Fruit fly (Drosophila melanogaster) whole organism, embryonic: Measurements from ENCODE around the gene mEFTs.

Experiments
- Abd-B ChIP-seq: fragments of 200-800 bp; sonication (Bioruptor generic); optimal IDR thresholded peaks from 2 replicates; lab custom pipeline; 2018; ENCODE audit warnings: missing biosample characterization, mild to moderate bottlenecking, missing genetic modification characterization, moderate library complexity
- Aef1 ChIP-seq: fragments of 200-800 bp; sonication (Bioruptor generic); IDR thresholded peaks from 3 replicates; pipeline ENCODE4 v1.3.6; 2022; ENCODE audit warnings: missing biosample characterization, missing genetic modification characterization
- Antp ChIP-seq: fragments of 200-800 bp; sonication (Bioruptor generic); optimal IDR thresholded peaks from 3 replicates; lab custom pipeline; 2016; ENCODE audit warnings: missing biosample characterization, missing genetic modification characterization
- CG10321 ChIP-seq: fragments of 200-800 bp; sonication (Bioruptor generic); IDR thresholded peaks from 2 replicates; pipeline ENCODE4 v1.3.6; 2022; ENCODE audit warnings: missing biosample characterization, missing genetic modification characterization
- CG11398 ChIP-seq: fragments of 200-800 bp; sonication (Bioruptor generic); optimal IDR thresholded peaks from 2 replicates; lab custom pipeline; 2016; ENCODE audit warnings: missing biosample characterization, missing genetic modification characterization
- CG12071 ChIP-seq: fragments of 200-800 bp; sonication (Bioruptor generic); optimal IDR thresholded peaks from 3 replicates; lab custom pipeline; 2018; ENCODE audit warnings: missing biosample characterization, mild to moderate bottlenecking, missing genetic modification characterization
- CG12104 ChIP-seq: fragments of 200-800 bp; sonication (Bioruptor generic); optimal IDR thresholded peaks from 3 replicates; lab custom pipeline; 2016; ENCODE audit warnings: missing biosample characterization, missing genetic modification characterization
- CG1233 ChIP-seq: fragments of 200-800 bp; sonication (Bioruptor generic); optimal IDR thresholded peaks from 4 replicates; lab custom pipeline; 2018; ENCODE audit warnings: missing biosample characterization, mild to moderate bottlenecking, missing genetic modification characterization
- CG13775 ChIP-seq: fragments of 200-800 bp; sonication (Bioruptor generic); optimal IDR thresholded peaks from 3 replicates; lab custom pipeline; 2017; ENCODE audit warnings: missing biosample characterization, mild to moderate bottlenecking, missing genetic modification characterization
- CG16779 ChIP-seq: fragments of 200-800 bp; sonication (Bioruptor generic); IDR thresholded peaks from 2 replicates; pipeline ENCODE4 v1.3.6; 2022; ENCODE audit warnings: missing biosample characterization, missing genetic modification characterization
- CG17186 ChIP-seq: fragments of 200-800 bp; sonication (Bioruptor generic); optimal IDR thresholded peaks from 3 replicates; lab custom pipeline; 2017; ENCODE audit warnings: missing biosample characterization, missing genetic modification reagents, missing genetic modification characterization
- CG2712 ChIP-seq: fragments of 200-800 bp; optimal IDR thresholded peaks from 3 replicates; lab custom pipeline; 2019; ENCODE audit warnings: missing biosample characterization, mild to moderate bottlenecking, missing genetic modification characterization, moderate library complexity
- CG32767 ChIP-seq: fragments of 200-800 bp; sonication (Bioruptor generic); IDR thresholded peaks from 2 replicates; pipeline ENCODE4 v1.3.6; 2022; ENCODE audit warnings: missing biosample characterization, missing genetic modification characterization
- CG34422 ChIP-seq: fragments of 200-800 bp; sonication (Bioruptor generic); IDR thresholded peaks from 3 replicates; pipeline ENCODE4 v1.3.6; 2022; ENCODE audit warnings: missing biosample characterization, missing genetic modification characterization
- CG3726 ChIP-seq: fragments of 200-800 bp; sonication (Bioruptor generic); IDR thresholded peaks from 3 replicates; pipeline ENCODE4, ENCODE4 v1.3.6; 2022; ENCODE audit warnings: missing biosample characterization, missing genetic modification characterization
- CG4424 ChIP-seq: fragments of 200-800 bp; sonication (Bioruptor generic); optimal IDR thresholded peaks from 3 replicates; lab custom pipeline; 2016; ENCODE audit warnings: missing biosample characterization, missing genetic modification characterization
- CG8089 ChIP-seq: fragments of 200-800 bp; sonication (Bioruptor generic); optimal IDR thresholded peaks from 3 replicates; lab custom pipeline; 2016; ENCODE audit warnings: missing biosample characterization, missing genetic modification characterization
- CTCF ChIP-seq: fragments of 200-800 bp; sonication (Bioruptor generic); optimal IDR thresholded peaks from 2 replicates; lab custom pipeline; 2017; ENCODE audit warnings: missing biosample characterization, mild to moderate bottlenecking, missing genetic modification characterization, moderate library complexity
- CkIIα-i1 ChIP-seq: fragments of 200-800 bp; sonication (Bioruptor generic); IDR thresholded peaks from 2 replicates; pipeline ENCODE4 v1.3.6; 2022; ENCODE audit warnings: missing biosample characterization, missing genetic modification characterization
- Deaf1 ChIP-seq: fragments of 200-800 bp; optimal IDR thresholded peaks from 3 replicates; lab custom pipeline; 2019; ENCODE audit warnings: missing biosample characterization, mild to moderate bottlenecking, missing genetic modification characterization, moderate library complexity
- Dll ChIP-seq: fragments of 200-800 bp; sonication (Bioruptor generic); IDR thresholded peaks from 4 replicates; pipeline ENCODE4 v1.3.6; 2022; ENCODE audit warnings: missing biosample characterization, missing genetic modification characterization; ENCODE audit not compliant: partially characterized antibody
- E2f2 ChIP-seq: fragments of 200-800 bp; sonication (Bioruptor generic); IDR thresholded peaks from 2 replicates; pipeline ENCODE4 v1.3.6; 2022; ENCODE audit warnings: missing biosample characterization, missing genetic modification characterization
- Ets65A ChIP-seq: fragments of 200-800 bp; sonication (Bioruptor generic); peaks from one replicate; lab custom pipeline; 2016; ENCODE audit warnings: missing biosample characterization, missing genetic modification characterization
- GATAe ChIP-seq: fragments of 200-800 bp; sonication (Bioruptor generic); conservative IDR thresholded peaks from 2 replicates; pipeline ENCODE4 v1.3.6; 2022; ENCODE audit warnings: missing biosample characterization, missing genetic modification characterization
- H15 ChIP-seq: fragments of 200-800 bp; sonication (Bioruptor generic); IDR thresholded peaks from 3 replicates; pipeline ENCODE4 v1.3.6; 2022; ENCODE audit warnings: missing biosample characterization, missing genetic modification characterization
- HLH54F ChIP-seq: fragments of 200-800 bp; sonication (Bioruptor generic); optimal IDR thresholded peaks from 3 replicates; lab custom pipeline; 2016; ENCODE audit warnings: missing biosample characterization, missing genetic modification characterization
- Hr3 ChIP-seq: fragments of 200-800 bp; sonication (Bioruptor generic); optimal IDR thresholded peaks from 3 replicates; lab custom pipeline; 2016; ENCODE audit warnings: missing biosample characterization, missing genetic modification characterization
- Hr78 ChIP-seq, 2 experiments: fragments of 200-800 bp in 1 of 2; fragments of >200 bp in 1 of 2; sonication (Bioruptor generic) in 1 of 2; optimal IDR thresholded peaks; 2 replicates each; lab custom pipeline; 2017 to 2019; ENCODE audit warnings: missing biosample characterization in 2 of 2, missing genetic modification characterization in 2 of 2, mild to moderate bottlenecking in 1 of 2, moderate library complexity in 1 of 2
- NC2α ChIP-seq: fragments of 200-800 bp; sonication (Bioruptor generic); optimal IDR thresholded peaks from 2 replicates; lab custom pipeline; 2016; ENCODE audit warnings: missing biosample characterization, missing genetic modification characterization
- Optix ChIP-seq: fragments of 200-800 bp; sonication (Bioruptor generic); IDR thresholded peaks from 3 replicates; pipeline ENCODE4 v1.3.6; 2022; ENCODE audit warnings: missing biosample characterization, missing genetic modification characterization
- Ptx1 ChIP-seq: fragments of 200-800 bp; sonication (Bioruptor generic); IDR thresholded peaks from 2 replicates; pipeline ENCODE4 v1.3.6; 2022; ENCODE audit warnings: missing biosample characterization, missing genetic modification characterization
- Sry-δ ChIP-seq: fragments of 200-800 bp; sonication (Bioruptor generic); optimal IDR thresholded peaks from 2 replicates; lab custom pipeline; 2016; ENCODE audit warnings: missing biosample characterization, missing genetic modification characterization
- YL-1 ChIP-seq: fragments of 200-800 bp; sonication (Bioruptor generic); optimal IDR thresholded peaks from 3 replicates; lab custom pipeline; 2017; ENCODE audit warnings: missing biosample characterization, mild to moderate bottlenecking, missing genetic modification characterization
- abd-A ChIP-seq: fragments of 200-800 bp; sonication (Bioruptor generic); optimal IDR thresholded peaks from 3 replicates; lab custom pipeline; 2019; ENCODE audit warnings: missing biosample characterization, mild to moderate bottlenecking, missing genetic modification characterization, moderate library complexity
- dmrt99B ChIP-seq: fragments of 200-800 bp; sonication (Bioruptor generic); optimal IDR thresholded peaks from 2 replicates; lab custom pipeline; 2018; ENCODE audit warnings: missing biosample characterization, mild to moderate bottlenecking, missing genetic modification characterization, moderate library complexity
- gcm ChIP-seq: fragments of 200-800 bp; sonication (Bioruptor generic); optimal IDR thresholded peaks from 2 replicates; lab custom pipeline; 2019; ENCODE audit warnings: missing biosample characterization, mild to moderate bottlenecking, missing genetic modification characterization, moderate library complexity
- ham ChIP-seq: fragments of 200-800 bp; sonication (Bioruptor generic); IDR thresholded peaks from 2 replicates; pipeline ENCODE4 v1.3.6; 2022; ENCODE audit warnings: missing biosample characterization, missing genetic modification characterization
- jumu ChIP-seq: fragments of 200-800 bp; sonication (Bioruptor generic); optimal IDR thresholded peaks from 3 replicates; lab custom pipeline; 2016; ENCODE audit warnings: missing biosample characterization, missing genetic modification characterization
- nau ChIP-seq: fragments of 200-800 bp; sonication (Bioruptor generic); optimal IDR thresholded peaks from 3 replicates; lab custom pipeline; 2017; ENCODE audit warnings: missing biosample characterization, mild to moderate bottlenecking, missing genetic modification characterization, missing genetic modification reagents
- nerfin-1 ChIP-seq: fragments of 200-800 bp; sonication (Bioruptor generic); optimal IDR thresholded peaks from 3 replicates; lab custom pipeline; 2019; ENCODE audit warnings: missing biosample characterization, mild to moderate bottlenecking, missing genetic modification characterization, moderate library complexity
- ranshi ChIP-seq: fragments of 200-800 bp; sonication (Bioruptor generic); IDR thresholded peaks from 2 replicates; pipeline ENCODE4 v1.3.6; 2022; ENCODE audit warnings: missing biosample characterization, missing genetic modification characterization
- slp2 ChIP-seq: fragments of 200-800 bp; sonication (Bioruptor generic); optimal IDR thresholded peaks from 2 replicates; lab custom pipeline; 2016; ENCODE audit warnings: missing biosample characterization, missing genetic modification characterization
- tgo ChIP-seq: fragments of 200-800 bp; sonication (Bioruptor generic); IDR thresholded peaks from 3 replicates; pipeline ENCODE4 v1.3.6; 2022; ENCODE audit warnings: missing biosample characterization, missing genetic modification characterization
- vnd ChIP-seq: fragments of 200-800 bp; sonication (Bioruptor generic); IDR thresholded peaks from 3 replicates; pipeline ENCODE4 v1.3.6; 2022; ENCODE audit warnings: missing biosample characterization, missing genetic modification characterization; ENCODE audit not compliant: partially characterized antibody
- z ChIP-seq: fragments of 200-800 bp; sonication (Bioruptor generic); IDR thresholded peaks from 3 replicates; pipeline ENCODE4 v1.3.6; 2022; ENCODE audit warnings: missing biosample characterization, missing genetic modification characterization

The mEFTs gene

DNA sequence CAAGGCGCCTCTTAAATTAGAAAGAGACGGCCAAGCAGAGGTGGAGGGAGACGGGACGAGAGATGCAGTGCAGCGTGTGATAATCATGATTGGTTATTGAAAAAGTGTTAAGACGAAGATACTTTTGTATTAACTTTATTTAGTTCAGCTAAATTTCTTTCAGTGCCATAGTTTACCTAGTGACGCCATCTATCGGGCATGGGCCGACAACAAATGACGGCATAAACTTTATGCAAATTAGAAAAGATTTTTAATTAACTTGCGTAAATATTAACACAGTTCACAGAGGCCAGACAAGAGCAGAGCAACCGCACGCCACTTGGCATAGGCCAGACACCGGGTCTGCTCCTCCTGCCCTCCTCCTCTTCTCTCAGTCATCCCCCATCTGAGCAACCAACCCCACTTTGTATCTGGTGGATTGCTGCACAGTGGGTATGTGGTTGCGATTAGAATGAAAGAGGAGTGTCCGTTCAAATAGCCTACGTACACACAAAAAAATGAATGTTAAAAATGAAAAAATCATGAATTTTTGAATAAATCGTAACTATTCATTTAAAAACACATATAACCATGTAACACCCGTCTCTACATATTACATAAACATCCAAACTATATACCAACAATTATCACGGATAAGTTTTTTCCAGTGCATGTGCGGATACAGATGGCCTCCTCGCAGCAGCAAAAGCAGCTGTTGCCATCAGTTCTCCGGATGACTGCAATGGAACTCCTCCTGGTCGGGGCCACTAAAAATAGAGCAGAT, 34.8 kb downstream of the mEFTs start (continued):
- TF ChIP-seq CG10321 (0 out of 2 replicates have a peak, but pooled peaks have one; percentile 23), CTCF (GFP tag; lab: Kevin White, UChicago) (peak; percentile 85), YL-1 (GFP tag; lab: Kevin White, UChicago) (no peak), vnd (GFP tag; lab: Robert Waterston, UW) (no peak), Antp (peak; percentile 74), jumu (GFP tag; lab: Kevin White, UChicago) (peak; percentile 73), E2f2 (GFP tag; lab: Robert Waterston, UW) (peak; percentile 53; the same call in 1 of the 2 replicates), CG3726 (peak; percentile 74; the same call in 2 of the 3 replicates), Deaf1 (tag; lab: Kevin White, UChicago) (no peak), slp2 (GFP tag; lab: Kevin White, UChicago) (peak; percentile 69), CG16779 (no peak), nau (peak; percentile 97), Abd-B (peak; percentile 63), ranshi (peak; percentile 84), Ets65A (GFP tag; lab: Kevin White, UChicago) (peak; percentile 94), CG32767 (peak; percentile 79), CG13775 (GFP tag; lab: Kevin White, UChicago) (peak; percentile 73), tgo (GFP tag; lab: Robert Waterston, UW) (peak; percentile 80), GATAe (GFP tag; lab: Robert Waterston, UW) (no peak), Aef1 (GFP tag; lab: Robert Waterston, UW) (peak; percentile 70; the same call in 2 of the 3 replicates), nerfin-1 (tag; lab: Kevin White, UChicago) (peak; percentile 84), z (GFP tag; lab: Robert Waterston, UW) (no peak), CG8089 (GFP tag; lab: Kevin White, UChicago) (peak; percentile 67), CG11398 (GFP tag; lab: Kevin White, UChicago) (peak; percentile 26), CkIIα-i1 (GFP tag; lab: Robert Waterston, UW) (no peak), ham (GFP tag; lab: Robert Waterston, UW) (no peak), Sry-δ (GFP tag; lab: Kevin White, UChicago) (peak; percentile 47), Optix (peak; percentile 67; the same call in 2 of the 3 replicates), NC2α (GFP tag; lab: Kevin White, UChicago) (peak; percentile 34), CG12104 (GFP tag; lab: Kevin White, UChicago) (peak; percentile 66), dmrt99B (tag; lab: Kevin White, UChicago) (peak; percentile 90), CG17186 (peak; percentile 37), CG4424 (peak; percentile 84), Dll (GFP tag; lab: Robert Waterston, UW) (no peak)

dm6 chr2L:17457944-17458343, 43.0 kb downstream of the mEFTs start, which contains the start of gene CG18563:
CG18563 (minus strand) TSS chr2L:17458044.
- TF ChIP-seq gcm (GFP tag; lab: Kevin White, UChicago) (no peak), CG12071 (GFP tag; lab: Kevin White, UChicago) (no peak), CG1233 (GFP tag; lab: Kevin White, UChicago) (no peak), Hr78 (GFP tag; optimal IDR thresholded peaks at IDR 0.05; lab: Kevin White, UChicago) (no peak), HLH54F (no peak), Hr3 (no peak), abd-A (tag; lab: Kevin White, UChicago) (no peak), CG34422 (GFP tag; lab: Robert Waterston, UW) (no peak), Ptx1 (GFP tag; lab: Robert Waterston, UW) (no peak), CG2712 (tag; lab: Kevin White, UChicago) (no peak), H15 (GFP tag; lab: Robert Waterston, UW) (no peak)
